Worm (Caenorhabditis elegans) whole organism, young adult: ENCODE results near the gene let-765.
"Not testable (repeated sequence)": the region's sequence is repeated elsewhere in the genome, so short reads cannot be mapped to it uniquely, and the experiment has no call there.

Source experiments
- B0336.3 ChIP-seq: fragments of 200-800 bp; sonication (Bioruptor generic); IDR thresholded peaks from 2 replicates; pipeline ENCODE4 v1.3.6; 2022; ENCODE audit warnings: missing genetic modification characterization, missing compliant biosample characterization
- C06A6.2 ChIP-seq: fragments of 200-800 bp; sonication (Bioruptor generic); conservative IDR thresholded peaks from 2 replicates; pipeline ENCODE4 v1.3.6; 2022; ENCODE audit warnings: missing genetic modification characterization, missing compliant biosample characterization
- F22D6.2 ChIP-seq: sonication (generic microtip); optimal IDR thresholded peaks from 2 replicates; lab custom pipeline; 2016; ENCODE audit warnings: mild to moderate bottlenecking, missing genetic modification characterization, missing compliant biosample characterization
- F33H1.4 ChIP-seq: fragments of 200-800 bp; sonication (Bioruptor generic); IDR thresholded peaks from 2 replicates; pipeline ENCODE4 v1.3.6; 2022; ENCODE audit warnings: missing genetic modification reagents, missing genetic modification characterization, missing compliant biosample characterization
- K11D2.4 ChIP-seq: fragments of 200-800 bp; sonication (Bioruptor generic); IDR thresholded peaks from 2 replicates; pipeline ENCODE4 v1.3.6; 2022; ENCODE audit warnings: missing genetic modification reagents, missing genetic modification characterization, missing compliant biosample characterization
- Y53G8AR.9 ChIP-seq: fragments of 200-800 bp; sonication (Bioruptor generic); conservative IDR thresholded peaks from 2 replicates; pipeline ENCODE4 v1.3.6; 2022; ENCODE audit warnings: missing genetic modification reagents, missing genetic modification characterization, missing compliant biosample characterization
- Y67H2A.10 ChIP-seq: fragments of 200-800 bp; sonication (Bioruptor generic); conservative IDR thresholded peaks from 2 replicates; pipeline ENCODE4 v1.3.6; 2022; ENCODE audit warnings: missing genetic modification reagents, missing genetic modification characterization, missing compliant biosample characterization
- ZK185.1 ChIP-seq: sonication (generic microtip); optimal IDR thresholded peaks from 2 replicates; lab custom pipeline; 2016; ENCODE audit warnings: mild to moderate bottlenecking, missing genetic modification characterization, missing compliant biosample characterization; ENCODE audit not compliant: poor library complexity, severe bottlenecking
- athp-1 ChIP-seq: sonication (generic microtip); optimal IDR thresholded peaks from 2 replicates; lab custom pipeline; 2017; ENCODE audit warnings: mild to moderate bottlenecking, missing genetic modification characterization, missing compliant biosample characterization
- attf-3 ChIP-seq: fragments of 200-800 bp; sonication (Bioruptor generic); conservative IDR thresholded peaks from 2 replicates; pipeline ENCODE4 v1.3.6; 2022; ENCODE audit warnings: missing genetic modification reagents, missing genetic modification characterization, missing compliant biosample characterization
- bed-2 ChIP-seq: fragments of 200-800 bp; sonication (Bioruptor generic); IDR thresholded peaks from 2 replicates; pipeline ENCODE4 v1.3.6; 2022; ENCODE audit warnings: missing genetic modification reagents, missing genetic modification characterization, missing compliant biosample characterization
- cebp-1 ChIP-seq, 2 experiments: fragments of 200-800 bp in 1 of 2; sonication (Bioruptor generic) in 1 of 2; sonication (generic microtip) in 1 of 2; IDR thresholded peaks in 1 of 2; optimal IDR thresholded peaks in 1 of 2; 2 replicates each; pipeline versions ENCODE4 v1.3.6 to Lab custom; 2017 to 2022; ENCODE audit warnings: missing compliant biosample characterization in 2 of 2, missing genetic modification characterization in 2 of 2, mild to moderate bottlenecking in 1 of 2, missing genetic modification reagents in 1 of 2, moderate library complexity in 1 of 2
- ceh-91 ChIP-seq: fragments of 200-800 bp; sonication (Bioruptor generic); IDR thresholded peaks from 2 replicates; pipeline ENCODE4 v1.3.6; 2022; ENCODE audit warnings: missing genetic modification reagents, missing genetic modification characterization, missing compliant biosample characterization
- dox-1 ChIP-seq: fragments of 200-800 bp; sonication (Bioruptor generic); IDR thresholded peaks from 2 replicates; pipeline ENCODE4 v1.3.6; 2022; ENCODE audit warnings: missing genetic modification reagents, missing genetic modification characterization, missing compliant biosample characterization
- dpl-1 ChIP-seq: fragments of 150-350 bp; optimal IDR thresholded peaks from 2 replicates; lab custom pipeline; 2014; ENCODE audit warnings: missing biosample characterization, missing genetic modification reagents, missing genetic modification characterization
- efl-1 ChIP-seq: fragments of 150-350 bp; optimal IDR thresholded peaks from 2 replicates; lab custom pipeline; 2014; ENCODE audit warnings: missing biosample characterization, missing genetic modification reagents, missing genetic modification characterization
- hmg-1.2 ChIP-seq: fragments of 200-800 bp; sonication (Bioruptor generic); IDR thresholded peaks from 2 replicates; pipeline ENCODE4 v1.3.6; 2022; ENCODE audit warnings: missing genetic modification reagents, missing genetic modification characterization, missing compliant biosample characterization
- hmg-20 ChIP-seq: fragments of 200-800 bp; sonication (Bioruptor generic); IDR thresholded peaks from 2 replicates; pipeline ENCODE4 v1.3.6; 2022; ENCODE audit warnings: missing genetic modification reagents, missing genetic modification characterization, missing compliant biosample characterization
- hsf-1 ChIP-seq: fragments of 200-800 bp; sonication (Bioruptor generic); IDR thresholded peaks from 2 replicates; pipeline ENCODE4 v1.3.6; 2022; ENCODE audit warnings: missing genetic modification reagents, missing genetic modification characterization, missing compliant biosample characterization
- let-526 ChIP-seq: fragments of 200-800 bp; sonication (Bioruptor generic); IDR thresholded peaks from 2 replicates; pipeline ENCODE4 v1.3.6; 2022; ENCODE audit warnings: missing genetic modification reagents, missing genetic modification characterization, missing compliant biosample characterization
- lin-26 ChIP-seq: fragments of 200-800 bp; sonication (Bioruptor generic); IDR thresholded peaks from 2 replicates; pipeline ENCODE4 v1.3.6; 2022; ENCODE audit warnings: missing genetic modification reagents, missing genetic modification characterization, missing compliant biosample characterization
- lin-35 ChIP-seq, 3 experiments: fragments of 150-350 bp in 2 of 3; sonication (generic microtip) in 1 of 3; optimal IDR thresholded peaks; 2 replicates each; lab custom pipeline; 2014 to 2018; ENCODE audit warnings: missing biosample characterization in 3 of 3, missing genetic modification characterization in 3 of 3, missing genetic modification reagents in 3 of 3
- lin-54 ChIP-seq: fragments of 200-800 bp; sonication (Bioruptor generic); optimal IDR thresholded peaks from 2 replicates; lab custom pipeline; 2018; ENCODE audit warnings: mild to moderate bottlenecking, missing genetic modification characterization, missing compliant biosample characterization
- lir-1 ChIP-seq: fragments of 200-800 bp; sonication (Bioruptor generic); conservative IDR thresholded peaks from 2 replicates; pipeline ENCODE4 v1.3.6; 2022; ENCODE audit warnings: missing genetic modification reagents, missing genetic modification characterization, missing compliant biosample characterization
- lsl-1 ChIP-seq: fragments of 200-800 bp; sonication (Bioruptor generic); optimal IDR thresholded peaks from 2 replicates; lab custom pipeline; 2018; ENCODE audit warnings: mild to moderate bottlenecking, missing genetic modification characterization, moderate library complexity, missing compliant biosample characterization
- madf-3 ChIP-seq: fragments of 200-800 bp; sonication (Bioruptor generic); IDR thresholded peaks from 2 replicates; pipeline ENCODE4 v1.3.6; 2022; ENCODE audit warnings: missing genetic modification reagents, missing genetic modification characterization, missing compliant biosample characterization
- madf-8 ChIP-seq: fragments of 200-800 bp; sonication (Bioruptor generic); conservative IDR thresholded peaks from 2 replicates; pipeline ENCODE4 v1.3.6; 2022; ENCODE audit warnings: missing genetic modification reagents, missing genetic modification characterization, missing compliant biosample characterization
- nhr-80 ChIP-seq: sonication (generic microtip); optimal IDR thresholded peaks from 2 replicates; lab custom pipeline; 2016; ENCODE audit warnings: missing genetic modification characterization, missing compliant biosample characterization
- rec-8 ChIP-seq, 2 experiments: sonication (generic microtip); optimal IDR thresholded peaks; 2 replicates each; lab custom pipeline; 2016; ENCODE audit warnings: mild to moderate bottlenecking in 2 of 2, missing genetic modification characterization in 2 of 2, missing genetic modification reagents in 2 of 2, missing genotype in 2 of 2, missing biosample characterization in 1 of 2, missing compliant biosample characterization in 1 of 2, moderate library complexity in 1 of 2
- sea-2 ChIP-seq: fragments of 200-800 bp; sonication (Bioruptor generic); IDR thresholded peaks from 2 replicates; pipeline ENCODE4 v1.3.6; 2022; ENCODE audit warnings: missing genetic modification characterization, missing compliant biosample characterization
- snpc-4 ChIP-seq, 5 experiments: fragments of 150-350 bp in 1 of 5; sonication (generic microtip) in 4 of 5; optimal IDR thresholded peaks; 2 replicates each; lab custom pipeline; 2014 to 2018; ENCODE audit warnings: missing genetic modification characterization in 5 of 5, missing biosample characterization in 3 of 5, antibody characterized with exemption in 2 of 5, mild to moderate bottlenecking in 2 of 5, missing compliant biosample characterization in 2 of 5, missing genotype in 2 of 5, moderate library complexity in 2 of 5, missing genetic modification reagents in 1 of 5
- somi-1 ChIP-seq: fragments of 200-800 bp; sonication (Bioruptor generic); optimal IDR thresholded peaks from 2 replicates; lab custom pipeline; 2018; ENCODE audit warnings: mild to moderate bottlenecking, missing genetic modification characterization, missing compliant biosample characterization
- tbp1 ChIP-seq: fragments of 200-800 bp; sonication (Bioruptor generic); optimal IDR thresholded peaks from 2 replicates; lab custom pipeline; 2018; ENCODE audit warnings: mild to moderate bottlenecking, missing genetic modification characterization, missing compliant biosample characterization
- unc-130 ChIP-seq: sonication (generic microtip); optimal IDR thresholded peaks from 2 replicates; lab custom pipeline; 2016; ENCODE audit warnings: missing genetic modification reagents, missing genetic modification characterization, missing compliant biosample characterization
- xnd-1 ChIP-seq: sonication (generic microtip); optimal IDR thresholded peaks from 2 replicates; lab custom pipeline; 2016; ENCODE audit warnings: missing genotype, missing genetic modification reagents, missing genetic modification characterization, missing compliant biosample characterization
- ztf-18 ChIP-seq: sonication (generic microtip); optimal IDR thresholded peaks from 2 replicates; lab custom pipeline; 2016; ENCODE audit warnings: missing genotype, mild to moderate bottlenecking, missing genetic modification characterization, missing compliant biosample characterization
- ztf-25 ChIP-seq: fragments of 200-800 bp; sonication (Bioruptor generic); IDR thresholded peaks from 2 replicates; pipeline ENCODE4 v1.3.6; 2022; ENCODE audit warnings: missing genetic modification reagents, missing genetic modification characterization, missing compliant biosample characterization
- ztf-26 ChIP-seq: sonication (generic microtip); optimal IDR thresholded peaks from 2 replicates; lab custom pipeline; 2017; ENCODE audit warnings: missing genetic modification characterization, missing compliant biosample characterization
- ztf-6 ChIP-seq: fragments of 200-800 bp; sonication (Bioruptor generic); IDR thresholded peaks from 2 replicates; pipeline ENCODE4 v1.3.6; 2022; ENCODE audit warnings: missing genetic modification reagents, missing genetic modification characterization, missing compliant biosample characterization

Gene let-765

ce11 chrIII:6551187-6552058 lies 49.5 kb downstream of the let-765 start, which contains the start of gene C09E7.7 (continued):
- TF ChIP-seq bed-2 (GFP tag; lab: Robert Waterston, UW) (peak; percentile 86), attf-3 (peak; percentile 42; the same call in 1 of the 2 replicates), snpc-4 (tag; optimal IDR thresholded peaks at IDR 0.05; lab: Kevin White, UChicago) (peak in 2 of 4 experiments; percentile 9 to 28), dox-1 (peak; percentile 88), efl-1 (GFP tag; lab: Kevin White, UChicago) (peak; percentile 90), hmg-20 (peak; percentile 42; the same call in 1 of the 2 replicates), lin-54 (GFP tag; lab: Kevin White, UChicago) (peak; percentile 82), unc-130 (GFP tag; lab: Kevin White, UChicago) (peak; percentile 24), ztf-6 (peak; percentile 75; the same call in 1 of the 2 replicates), cebp-1 (GFP tag; IDR thresholded peaks at IDR 0.05; lab: Robert Waterston, UW) (peak; percentile 60), cebp-1 (tag; optimal IDR thresholded peaks at IDR 0.05; lab: Kevin White, UChicago) (peak; percentile 61), lir-1 (GFP tag; lab: Robert Waterston, UW) (peak; percentile 15; the same call in 1 of the 2 replicates), dpl-1 (peak; percentile 53), Y67H2A.10 (GFP tag; lab: Robert Waterston, UW) (peak; percentile 65), Y53G8AR.9 (peak; percentile 83), nhr-80 (tag; lab: Kevin White, UChicago) (peak; percentile 39), rec-8 (tag; optimal IDR thresholded peaks at IDR 0.05; lab: Kevin White, UChicago) (peak in 1 of 2 experiments; percentile 5), hsf-1 (GFP tag; lab: Robert Waterston, UW) (peak; percentile 42; the same call in 1 of the 2 replicates), ztf-25 (GFP tag; lab: Robert Waterston, UW) (peak; percentile 86; the same call in 1 of the 2 replicates), madf-3 (0 out of 2 replicates have a peak, but pooled peaks have one; percentile 26), let-526 (GFP tag; lab: Robert Waterston, UW) (peak; percentile 45), ztf-18 (peak; percentile 67), K11D2.4 (GFP tag; lab: Robert Waterston, UW) (peak; percentile 72), ztf-26 (tag; lab: Kevin White, UChicago) (peak; percentile 31), F22D6.2 (peak; percentile 44), hmg-1.2 (GFP tag; lab: Robert Waterston, UW) (peak; percentile 94), lin-26 (GFP tag; lab: Robert Waterston, UW) (peak; percentile 82), xnd-1 (tag; lab: Kevin White, UChicago) (peak; percentile 70), lsl-1 (GFP tag; lab: Kevin White, UChicago) (peak; percentile 58), somi-1 (peak; percentile 63), sea-2 (GFP tag; lab: Robert Waterston, UW) (peak; percentile 71; the same call in 1 of the 2 replicates), athp-1 (tag; lab: Kevin White, UChicago) (peak; percentile 18), F33H1.4 (GFP tag; lab: Robert Waterston, UW) (peak; percentile 63), madf-8 (peak; percentile 79), lin-35 (GFP tag; optimal IDR thresholded peaks at IDR 0.05; lab: Kevin White, UChicago) (peak in 1 of 3 experiments; percentile 64), B0336.3 (GFP tag; lab: Robert Waterston, UW) (peak; percentile 78), ceh-91 (GFP tag; lab: Robert Waterston, UW) (peak; percentile 81), tbp1 (peak; percentile 9), ZK185.1 (tag; lab: Kevin White, UChicago) (peak; percentile 6), C06A6.2 (0 out of 2 replicates have a peak, but pooled peaks have one; percentile 46)
- TF ChIP-seq snpc-4 (GFP tag; optimal IDR thresholded peaks at IDR 0.05; lab: Kevin White, UChicago), result not testable (repeated sequence)
